Worm (Caenorhabditis elegans) whole organism, L3 larva: Measurements from ENCODE around the gene fipr-16.

ENCODE experiments used
- aly-2 ChIP-seq: fragments of 150-350 bp; optimal IDR thresholded peaks from 2 replicates; lab custom pipeline; 2014; ENCODE audit warnings: missing biosample characterization, missing genetic modification characterization
- ama-1 ChIP-seq: fragments of 150-350 bp; optimal IDR thresholded peaks from 2 replicates; lab custom pipeline; 2018
- daf-12 ChIP-seq: fragments of 150-350 bp; optimal IDR thresholded peaks from 2 replicates; lab custom pipeline; 2014; ENCODE audit warnings: missing biosample characterization, missing genetic modification reagents, missing genetic modification characterization
- egl-27 ChIP-seq: sonication (generic microtip); optimal IDR thresholded peaks from 4 replicates; lab custom pipeline; 2017; ENCODE audit warnings: missing biosample characterization, missing genetic modification reagents, missing genetic modification characterization
- mdl-1 ChIP-seq: fragments of 150-350 bp; optimal IDR thresholded peaks from 2 replicates; lab custom pipeline; 2014; ENCODE audit warnings: missing biosample characterization, missing genetic modification characterization
- nhr-11 ChIP-seq: fragments of 150-350 bp; optimal IDR thresholded peaks from 2 replicates; lab custom pipeline; 2014; ENCODE audit warnings: missing biosample characterization, missing genetic modification characterization
- nhr-43 ChIP-seq: sonication (generic microtip); optimal IDR thresholded peaks from 2 replicates; lab custom pipeline; 2016; ENCODE audit warnings: mild to moderate bottlenecking, missing genetic modification characterization, missing compliant biosample characterization; ENCODE audit not compliant: poor library complexity, severe bottlenecking
- nhr-76 ChIP-seq: fragments of 150-350 bp; sonication (generic microtip); optimal IDR thresholded peaks from 5 replicates; lab custom pipeline; 2014; ENCODE audit warnings: missing biosample characterization, missing genetic modification characterization
- snpc-4 ChIP-seq: fragments of 150-350 bp; optimal IDR thresholded peaks from 2 replicates; lab custom pipeline; 2014; ENCODE audit warnings: missing biosample characterization, missing genetic modification characterization
- unc-62 ChIP-seq: fragments of 150-350 bp; sonication (generic microtip); optimal IDR thresholded peaks from 4 replicates; lab custom pipeline; 2014; ENCODE audit warnings: missing biosample characterization, missing genetic modification reagents, missing genetic modification characterization
- zag-1 ChIP-seq: fragments of 150-350 bp; optimal IDR thresholded peaks from 2 replicates; lab custom pipeline; 2014; ENCODE audit warnings: missing biosample characterization, missing genetic modification characterization

DNA sequence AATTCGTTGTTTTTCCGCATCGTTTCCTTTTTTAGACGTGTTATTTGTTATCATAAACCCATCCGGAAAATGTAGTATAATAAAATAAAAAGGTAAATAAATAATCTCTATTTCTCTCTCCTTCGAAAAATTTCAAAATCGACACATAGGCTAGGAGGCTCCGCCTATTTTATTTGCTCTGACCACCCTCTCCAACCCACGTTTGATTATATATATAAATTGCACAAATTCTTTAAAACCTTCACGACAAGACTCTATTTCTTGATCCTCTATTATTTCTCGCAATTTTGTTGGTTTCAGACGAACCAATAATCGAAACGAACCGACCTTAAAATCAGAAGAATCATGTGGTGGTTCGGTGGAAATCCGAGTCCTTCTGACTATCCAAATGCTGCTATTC, 10.0 kb downstream of the fipr-16 start, which contains the start of gene doxa-1:
- TF ChIP-seq nhr-76: no peak
- no peak for TF ChIP-seq aly-2 (tag; lab: Kevin White, UChicago)
- no peak for TF ChIP-seq mdl-1 (tag; lab: Kevin White, UChicago)
- no peak for TF ChIP-seq ama-1 (lab: Kevin White, UChicago)
- TF ChIP-seq daf-12 (tag; lab: Kevin White, UChicago): no peak
- TF ChIP-seq nhr-43 (tag; lab: Kevin White, UChicago): no peak
- TF ChIP-seq zag-1: no peak
- TF ChIP-seq unc-62 (GFP tag; lab: Kevin White, UChicago): no peak
- TF ChIP-seq nhr-11 (tag; lab: Kevin White, UChicago): no peak
- TF ChIP-seq egl-27: no peak
- no peak for TF ChIP-seq snpc-4
